Worm (Caenorhabditis elegans) whole organism, midembryonic: ENCODE results near the gene srj-57.

ENCODE experiments used
- T22C8.4 ChIP-seq: fragments of 200-800 bp; sonication (Bioruptor generic); IDR thresholded peaks from 2 replicates; pipeline ENCODE4 v1.3.6; 2022; ENCODE audit warnings: missing genetic modification characterization, missing compliant biosample characterization
- cog-1 ChIP-seq: sonication (generic microtip); optimal IDR thresholded peaks from 2 replicates; lab custom pipeline; 2016; ENCODE audit warnings: missing genetic modification characterization, missing compliant biosample characterization
- flt-1 ChIP-seq: fragments of 200-800 bp; sonication (Bioruptor generic); IDR thresholded peaks from 2 replicates; pipeline ENCODE4 v1.3.6; 2022; ENCODE audit warnings: missing genetic modification characterization, missing compliant biosample characterization
- klf-2 ChIP-seq: fragments of 200-800 bp; sonication (Bioruptor generic); conservative IDR thresholded peaks from 2 replicates; pipeline ENCODE4 v1.3.6; 2022; ENCODE audit warnings: missing genetic modification reagents, missing genetic modification characterization, missing compliant biosample characterization
- med-1 ChIP-seq: sonication (generic microtip); optimal IDR thresholded peaks from 2 replicates; lab custom pipeline; 2017; ENCODE audit warnings: missing genetic modification characterization, mild to moderate bottlenecking, missing compliant biosample characterization, antibody characterized with exemption, missing genetic modification reagents; ENCODE audit not compliant: insufficient read depth
- ref-1 ChIP-seq: fragments of 200-800 bp; sonication (Bioruptor generic); conservative IDR thresholded peaks from 2 replicates; pipeline ENCODE4 v1.3.6; 2022; ENCODE audit warnings: missing genetic modification reagents, missing genetic modification characterization, missing compliant biosample characterization
- tab-1 ChIP-seq: fragments of 200-800 bp; sonication (Bioruptor generic); IDR thresholded peaks from 2 replicates; pipeline ENCODE4 v1.3.6; 2022; ENCODE audit warnings: missing genetic modification characterization, missing compliant biosample characterization
- ztf-23 ChIP-seq: fragments of 200-800 bp; sonication (Bioruptor generic); IDR thresholded peaks from 2 replicates; pipeline ENCODE4 v1.3.6; 2022; ENCODE audit warnings: missing genetic modification reagents, missing genetic modification characterization, missing compliant biosample characterization
- ztf-29 ChIP-seq: fragments of 200-800 bp; sonication (Bioruptor generic); IDR thresholded peaks from 2 replicates; pipeline ENCODE4 v1.3.6; 2022; ENCODE audit warnings: missing genetic modification reagents, missing genetic modification characterization, missing compliant biosample characterization

The srj-57 gene

ce11 chrV:2881565-2881964, 26.2 kb upstream of the srj-57 start:
- TF ChIP-seq flt-1 (GFP tag; lab: Robert Waterston, UW) (no peak), ref-1 (GFP tag; lab: Robert Waterston, UW) (no peak), T22C8.4 (GFP tag; lab: Robert Waterston, UW) (no peak), ztf-29 (no peak), klf-2 (GFP tag; lab: Robert Waterston, UW) (no peak), tab-1 (GFP tag; lab: Robert Waterston, UW) (no peak), med-1 (GFP tag; lab: Kevin White, UChicago) (no peak), ztf-23 (GFP tag; lab: Robert Waterston, UW) (no peak), cog-1 (tag; lab: Kevin White, UChicago) (no peak)

ce11 chrV:2881016-2881415, 25.6 kb upstream of the srj-57 start, which contains the start of gene ifc-1:
Gene ifc-1, plus strand, starts transcription at chrV:2881393.
- no peak for TF ChIP-seq med-1 (GFP tag; lab: Kevin White, UChicago)
- no peak for TF ChIP-seq cog-1 (tag; lab: Kevin White, UChicago)

ce11 chrV:2880356-2880755, 25.0 kb upstream of the srj-57 start:
- TF ChIP-seq tab-1 (GFP tag; lab: Robert Waterston, UW) = no peak
- no peak for TF ChIP-seq klf-2 (GFP tag; lab: Robert Waterston, UW)
- TF ChIP-seq med-1 (GFP tag; lab: Kevin White, UChicago) = no peak
- no peak for TF ChIP-seq cog-1 (tag; lab: Kevin White, UChicago)
- no peak for TF ChIP-seq ztf-23 (GFP tag; lab: Robert Waterston, UW)
- TF ChIP-seq ztf-29 = no peak
- no peak for TF ChIP-seq T22C8.4 (GFP tag; lab: Robert Waterston, UW)
- no peak for TF ChIP-seq ref-1 (GFP tag; lab: Robert Waterston, UW)
- TF ChIP-seq flt-1 (GFP tag; lab: Robert Waterston, UW) = no peak

ce11 chrV:2879801-2880200, 24.4 kb upstream of the srj-57 start, which contains the start of gene str-39:
Gene str-39, minus strand, starts transcription at chrV:2879901.
- TF ChIP-seq cog-1 (tag; lab: Kevin White, UChicago) (no peak), ztf-29 (no peak), klf-2 (GFP tag; lab: Robert Waterston, UW) (no peak), flt-1 (GFP tag; lab: Robert Waterston, UW) (no peak), med-1 (GFP tag; lab: Kevin White, UChicago) (no peak), T22C8.4 (GFP tag; lab: Robert Waterston, UW) (no peak), ref-1 (GFP tag; lab: Robert Waterston, UW) (no peak), ztf-23 (GFP tag; lab: Robert Waterston, UW) (no peak), tab-1 (GFP tag; lab: Robert Waterston, UW) (no peak)

ce11 chrV:2877509-2877908, 22.1 kb upstream of the srj-57 start, which contains the start of gene F37B4.10:
Gene F37B4.10, minus strand, starts transcription at chrV:2877609.
- TF ChIP-seq klf-2 (GFP tag; lab: Robert Waterston, UW) (no peak), flt-1 (GFP tag; lab: Robert Waterston, UW) (no peak), ztf-23 (GFP tag; lab: Robert Waterston, UW) (no peak), tab-1 (GFP tag; lab: Robert Waterston, UW) (no peak), ztf-29 (no peak), cog-1 (tag; lab: Kevin White, UChicago) (no peak), ref-1 (GFP tag; lab: Robert Waterston, UW) (no peak), med-1 (GFP tag; lab: Kevin White, UChicago) (no peak), T22C8.4 (GFP tag; lab: Robert Waterston, UW) (no peak)

ce11 chrV:2876188-2876831, 20.9 kb upstream of the srj-57 start:
- TF ChIP-seq tab-1 (GFP tag; lab: Robert Waterston, UW) (no peak), med-1 (GFP tag; lab: Kevin White, UChicago) (no peak), klf-2 (GFP tag; lab: Robert Waterston, UW) (no peak), flt-1 (GFP tag; lab: Robert Waterston, UW) (no peak), ztf-29 (no peak), T22C8.4 (GFP tag; lab: Robert Waterston, UW) (no peak), cog-1 (tag; lab: Kevin White, UChicago) (no peak), ztf-23 (GFP tag; lab: Robert Waterston, UW) (no peak), ref-1 (GFP tag; lab: Robert Waterston, UW) (no peak)

ce11 chrV:2875422-2875821, 20.0 kb upstream of the srj-57 start, which contains the start of gene folt-2:
Gene folt-2, minus strand, starts transcription at chrV:2875600.
- TF ChIP-seq tab-1 (GFP tag; lab: Robert Waterston, UW) (no peak), klf-2 (GFP tag; lab: Robert Waterston, UW) (no peak), T22C8.4 (GFP tag; lab: Robert Waterston, UW) (no peak), ref-1 (GFP tag; lab: Robert Waterston, UW) (no peak)

ce11 chrV:2872947-2873346, 17.6 kb upstream of the srj-57 start:
- TF ChIP-seq ztf-23 (GFP tag; lab: Robert Waterston, UW) (no peak), flt-1 (GFP tag; lab: Robert Waterston, UW) (no peak), med-1 (GFP tag; lab: Kevin White, UChicago) (no peak), tab-1 (GFP tag; lab: Robert Waterston, UW) (no peak), cog-1 (tag; lab: Kevin White, UChicago) (no peak), ref-1 (GFP tag; lab: Robert Waterston, UW) (no peak)

- TF ChIP-seq flt-1 (GFP tag; lab: Robert Waterston, UW) (no peak), cog-1 (tag; lab: Kevin White, UChicago) (no peak)
These were observed 16.6 kb upstream of the srj-57 start for ce11 chrV:2871754-2872504.
